Worm (Caenorhabditis elegans) whole organism, mixed stage, embryonic: Measurements from ENCODE around the gene mlk-1.
A peak's percentile ranks its signal among the peaks of the same experiment; 100 is the strongest.

Experiments used
- M03D4.4 ChIP-seq: sonication (generic microtip); optimal IDR thresholded peaks from 2 replicates; lab custom pipeline; 2017; ENCODE audit warnings: mild to moderate bottlenecking, missing genetic modification characterization, missing compliant biosample characterization
- bed-3 ChIP-seq: fragments of 200-800 bp; sonication (Bioruptor generic); optimal IDR thresholded peaks from 3 replicates; lab custom pipeline; 2018; ENCODE audit warnings: mild to moderate bottlenecking, missing genetic modification characterization, moderate library complexity, missing compliant biosample characterization
- blmp-1 ChIP-seq: fragments of 150-350 bp; optimal IDR thresholded peaks from 2 replicates; lab custom pipeline; 2014; ENCODE audit warnings: missing biosample characterization, missing genetic modification characterization
- ceh-39 ChIP-seq: fragments of 150-350 bp; optimal IDR thresholded peaks from 2 replicates; lab custom pipeline; 2014; ENCODE audit warnings: missing biosample characterization, missing genetic modification characterization
- ceh-43 ChIP-seq: fragments of 200-800 bp; sonication (Bioruptor generic); optimal IDR thresholded peaks from 2 replicates; lab custom pipeline; 2018; ENCODE audit warnings: mild to moderate bottlenecking, missing genetic modification characterization, moderate library complexity, missing compliant biosample characterization
- ceh-83 ChIP-seq: fragments of 200-800 bp; sonication (Bioruptor generic); optimal IDR thresholded peaks from 2 replicates; lab custom pipeline; 2018; ENCODE audit warnings: mild to moderate bottlenecking, missing genetic modification characterization, missing compliant biosample characterization
- ces-1 ChIP-seq: fragments of 150-350 bp; optimal IDR thresholded peaks from 2 replicates; lab custom pipeline; 2014; ENCODE audit warnings: missing biosample characterization, missing genetic modification reagents, missing genetic modification characterization
- cnd-1 ChIP-seq: fragments of 200-800 bp; sonication (Bioruptor generic); optimal IDR thresholded peaks from 2 replicates; lab custom pipeline; 2018; ENCODE audit warnings: mild to moderate bottlenecking, missing genetic modification characterization, missing compliant biosample characterization
- drap-1 ChIP-seq: fragments of 200-800 bp; sonication (Bioruptor generic); optimal IDR thresholded peaks from 3 replicates; lab custom pipeline; 2018; ENCODE audit warnings: mild to moderate bottlenecking, missing genetic modification characterization, missing compliant biosample characterization
- elt-1 ChIP-seq: sonication (generic microtip); optimal IDR thresholded peaks from 2 replicates; lab custom pipeline; 2017; ENCODE audit warnings: missing genetic modification characterization, mild to moderate bottlenecking, missing compliant biosample characterization, antibody characterized with exemption, moderate library complexity, borderline replicate concordance; ENCODE audit not compliant: insufficient read depth
- elt-3 ChIP-seq: fragments of 150-350 bp; optimal IDR thresholded peaks from 2 replicates; lab custom pipeline; 2014; ENCODE audit warnings: missing biosample characterization, missing genetic modification characterization
- flh-1 ChIP-seq: fragments of 200-800 bp; sonication (Bioruptor generic); optimal IDR thresholded peaks from 2 replicates; lab custom pipeline; 2018; ENCODE audit warnings: mild to moderate bottlenecking, missing genetic modification characterization, moderate library complexity, missing compliant biosample characterization
- ham-2 ChIP-seq: fragments of 200-800 bp; sonication (Bioruptor generic); optimal IDR thresholded peaks from 2 replicates; lab custom pipeline; 2018; ENCODE audit warnings: mild to moderate bottlenecking, missing genetic modification characterization, missing compliant biosample characterization
- hlh-1 ChIP-seq: fragments of 150-350 bp; optimal IDR thresholded peaks from 2 replicates; lab custom pipeline; 2014; ENCODE audit warnings: missing biosample characterization, missing genetic modification reagents, missing genetic modification characterization
- lin-13 ChIP-seq: fragments of 150-350 bp; optimal IDR thresholded peaks from 2 replicates; lab custom pipeline; 2014; ENCODE audit warnings: missing biosample characterization, missing genetic modification characterization
- lin-32 ChIP-seq: fragments of 200-800 bp; sonication (Bioruptor generic); optimal IDR thresholded peaks from 2 replicates; lab custom pipeline; 2018; ENCODE audit warnings: mild to moderate bottlenecking, missing genetic modification characterization, missing compliant biosample characterization
- lsy-2 ChIP-seq: fragments of 150-350 bp; optimal IDR thresholded peaks from 2 replicates; lab custom pipeline; 2014; ENCODE audit warnings: missing biosample characterization, missing genetic modification characterization
- mab-5 ChIP-seq: fragments of 150-350 bp; optimal IDR thresholded peaks from 2 replicates; lab custom pipeline; 2014; ENCODE audit warnings: missing biosample characterization, missing genetic modification characterization
- mep-1 ChIP-seq: fragments of 150-350 bp; optimal IDR thresholded peaks from 2 replicates; lab custom pipeline; 2017; ENCODE audit warnings: missing biosample characterization, missing genetic modification reagents, missing genetic modification characterization, inconsistent platforms
- mls-2 ChIP-seq: sonication (generic microtip); optimal IDR thresholded peaks from 2 replicates; lab custom pipeline; 2016; ENCODE audit warnings: mild to moderate bottlenecking, missing genetic modification characterization, moderate library complexity, missing compliant biosample characterization
- nhr-12 ChIP-seq: fragments of 150-350 bp; optimal IDR thresholded peaks from 2 replicates; lab custom pipeline; 2014; ENCODE audit warnings: missing biosample characterization, missing genetic modification characterization
- nhr-2 ChIP-seq: fragments of 150-350 bp; optimal IDR thresholded peaks from 2 replicates; lab custom pipeline; 2014; ENCODE audit warnings: missing biosample characterization, missing genetic modification characterization
- nhr-237 ChIP-seq: fragments of 150-350 bp; optimal IDR thresholded peaks from 2 replicates; lab custom pipeline; 2014; ENCODE audit warnings: missing biosample characterization, missing genetic modification characterization
- nhr-28 ChIP-seq: fragments of 150-350 bp; optimal IDR thresholded peaks from 2 replicates; lab custom pipeline; 2014; ENCODE audit warnings: missing biosample characterization, missing genetic modification characterization
- nhr-76 ChIP-seq: sonication (generic microtip); optimal IDR thresholded peaks from 2 replicates; lab custom pipeline; 2017; ENCODE audit warnings: missing biosample characterization, missing genetic modification characterization
- pha-4 ChIP-seq: fragments of 150-350 bp; optimal IDR thresholded peaks from 2 replicates; lab custom pipeline; 2018; ENCODE audit warnings: missing biosample characterization, missing genetic modification reagents, missing genetic modification characterization
- sem-2 ChIP-seq: fragments of 200-800 bp; sonication (Bioruptor generic); optimal IDR thresholded peaks from 2 replicates; lab custom pipeline; 2018; ENCODE audit warnings: mild to moderate bottlenecking, missing genetic modification characterization, missing compliant biosample characterization
- snpc-4 ChIP-seq: fragments of 150-350 bp; optimal IDR thresholded peaks from 2 replicates; lab custom pipeline; 2014; ENCODE audit warnings: missing biosample characterization, missing genetic modification characterization
- sptf-1 ChIP-seq: sonication (generic microtip); optimal IDR thresholded peaks from 2 replicates; lab custom pipeline; 2017; ENCODE audit warnings: mild to moderate bottlenecking, missing genetic modification characterization, moderate library complexity, missing compliant biosample characterization
- tbx-8 ChIP-seq: fragments of 200-800 bp; sonication (Bioruptor generic); optimal IDR thresholded peaks from 2 replicates; lab custom pipeline; 2018; ENCODE audit warnings: mild to moderate bottlenecking, missing genetic modification characterization, moderate library complexity, missing compliant biosample characterization
- unc-120 ChIP-seq: sonication (generic microtip); optimal IDR thresholded peaks from 2 replicates; lab custom pipeline; 2017; ENCODE audit warnings: missing genetic modification characterization, missing compliant biosample characterization; ENCODE audit not compliant: poor library complexity, severe bottlenecking
- unc-39 ChIP-seq: fragments of 150-350 bp; optimal IDR thresholded peaks from 2 replicates; lab custom pipeline; 2014; ENCODE audit warnings: missing biosample characterization, missing genetic modification characterization
- unc-62 ChIP-seq: fragments of 150-350 bp; optimal IDR thresholded peaks from 2 replicates; lab custom pipeline; 2014; ENCODE audit warnings: missing biosample characterization, missing genetic modification reagents, missing genetic modification characterization
- zip-8 ChIP-seq: fragments of 150-350 bp; optimal IDR thresholded peaks from 2 replicates; lab custom pipeline; 2014; ENCODE audit warnings: missing biosample characterization, missing genetic modification characterization
- ztf-11 ChIP-seq: fragments of 150-350 bp; optimal IDR thresholded peaks from 2 replicates; lab custom pipeline; 2014; ENCODE audit warnings: missing biosample characterization, missing genetic modification characterization

The mlk-1 gene

DNA sequence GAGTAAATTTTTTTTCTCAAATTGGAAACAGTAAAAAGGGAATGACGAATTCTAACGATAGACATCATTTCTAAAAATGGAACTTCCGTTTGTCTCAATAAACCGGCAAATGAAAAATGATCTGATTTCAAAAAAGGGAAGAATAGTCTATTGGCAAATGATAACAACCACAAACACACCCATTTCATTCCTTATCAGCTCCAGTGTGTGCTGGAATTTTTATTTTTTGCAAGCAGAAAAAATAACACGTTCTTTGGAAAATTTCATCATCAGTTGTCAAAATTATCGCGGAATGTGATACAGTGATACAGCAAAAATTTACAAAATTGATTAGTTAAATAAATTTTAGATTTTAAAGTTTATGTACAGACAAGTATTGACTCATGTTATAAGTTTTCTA lies 2.8 kb upstream of the mlk-1 start:
- TF ChIP-seq snpc-4, result no peak
- no peak for TF ChIP-seq ztf-11
- TF ChIP-seq unc-120 (tag; lab: Kevin White, UChicago), result no peak
- TF ChIP-seq zip-8, result no peak
- no peak for TF ChIP-seq nhr-2 (tag; lab: Kevin White, UChicago)
- no peak for TF ChIP-seq sem-2 (GFP tag; lab: Kevin White, UChicago)
- TF ChIP-seq nhr-237 (tag; lab: Kevin White, UChicago), result no peak
- no peak for TF ChIP-seq M03D4.4 (tag; lab: Kevin White, UChicago)
- TF ChIP-seq nhr-28, result no peak
- no peak for TF ChIP-seq lin-32 (GFP tag; lab: Kevin White, UChicago)
- no peak for TF ChIP-seq elt-3 (tag; lab: Kevin White, UChicago)
- no peak for TF ChIP-seq mep-1
- TF ChIP-seq unc-62, result no peak

DNA sequence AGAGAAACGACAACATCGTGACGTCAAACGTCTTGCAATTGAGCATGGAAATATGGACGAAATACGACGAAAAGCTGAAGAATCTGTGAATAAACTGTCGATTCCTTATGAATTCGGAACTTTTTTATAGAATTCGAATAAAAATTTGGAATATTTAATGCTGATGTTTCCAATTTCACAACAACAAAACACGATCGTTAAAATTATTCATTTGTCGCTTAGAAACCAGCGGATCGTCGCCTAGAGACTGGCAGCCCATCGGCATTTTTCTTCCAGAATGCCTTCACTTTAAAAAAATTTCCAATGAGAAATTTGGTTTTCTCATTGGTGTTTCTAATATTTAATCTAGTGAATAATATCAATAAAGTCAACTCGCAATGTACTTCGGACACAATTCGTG lies 11.3 kb downstream of the mlk-1 start, which contains the start of gene cwp-4:
Gene cwp-4, plus strand, starts transcription at position 301 of the 400 bp plus-strand sequence.
- TF ChIP-seq zip-8 (no peak), lsy-2 (tag; lab: Kevin White, UChicago) (no peak), flh-1 (no peak), nhr-237 (tag; lab: Kevin White, UChicago) (no peak)

DNA sequence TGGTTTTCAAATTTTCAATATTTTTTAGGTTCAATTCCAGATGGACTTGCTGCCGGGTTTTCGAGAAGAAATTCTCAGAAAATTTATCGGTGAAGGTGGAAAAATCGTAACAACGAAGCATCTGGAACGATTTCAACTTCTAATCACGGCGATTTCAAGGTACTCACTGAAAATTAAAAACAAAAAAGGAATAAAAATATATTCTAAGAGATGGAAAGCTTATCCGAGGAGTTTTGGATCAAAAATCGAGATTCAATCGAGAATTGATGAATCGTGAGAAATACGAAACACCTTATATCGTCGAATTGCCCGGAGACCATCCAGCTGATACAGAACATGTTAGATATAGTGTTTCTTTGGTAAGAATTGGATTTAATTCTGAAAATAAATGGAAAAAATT lies 12.4 kb downstream of the mlk-1 start, which contains the start of gene K11D12.12:
Gene K11D12.12, plus strand, starts transcription at position 29 of the 400 bp plus-strand sequence.
- TF ChIP-seq lin-32 (GFP tag; lab: Kevin White, UChicago), result no peak
- TF ChIP-seq nhr-76 (tag; lab: Kevin White, UChicago), result no peak

DNA sequence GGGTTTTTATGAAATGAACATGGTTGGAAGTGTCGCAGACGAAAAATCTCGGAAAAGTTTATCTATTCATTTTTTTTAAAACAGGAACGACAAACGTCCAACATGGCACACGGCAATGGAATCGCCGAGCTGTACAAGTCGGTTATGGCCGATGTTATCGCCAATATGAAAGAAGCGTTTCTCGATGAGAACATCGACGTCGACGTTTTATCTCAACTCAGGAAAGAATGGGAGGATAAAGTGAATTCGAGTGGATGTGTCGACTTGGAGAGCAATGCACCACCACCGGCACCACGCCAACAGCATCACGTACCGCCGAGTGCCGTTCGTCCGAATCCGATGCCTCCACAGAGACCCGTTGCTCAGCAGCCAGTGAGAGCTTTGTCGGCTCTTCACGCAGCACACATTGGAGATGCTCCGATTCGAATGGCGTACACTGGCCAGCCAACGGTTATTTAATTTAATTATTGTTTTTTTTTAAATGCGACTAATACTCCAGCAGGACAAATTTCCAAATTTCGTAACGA lies 14.5 kb downstream of the mlk-1 start:
- TF ChIP-seq nhr-237 (tag; lab: Kevin White, UChicago) (no peak), lsy-2 (tag; lab: Kevin White, UChicago) (no peak), nhr-76 (tag; lab: Kevin White, UChicago) (no peak), nhr-2 (tag; lab: Kevin White, UChicago) (no peak), lin-32 (GFP tag; lab: Kevin White, UChicago) (no peak), ham-2 (GFP tag; lab: Kevin White, UChicago) (no peak), lin-13 (no peak)

DNA sequence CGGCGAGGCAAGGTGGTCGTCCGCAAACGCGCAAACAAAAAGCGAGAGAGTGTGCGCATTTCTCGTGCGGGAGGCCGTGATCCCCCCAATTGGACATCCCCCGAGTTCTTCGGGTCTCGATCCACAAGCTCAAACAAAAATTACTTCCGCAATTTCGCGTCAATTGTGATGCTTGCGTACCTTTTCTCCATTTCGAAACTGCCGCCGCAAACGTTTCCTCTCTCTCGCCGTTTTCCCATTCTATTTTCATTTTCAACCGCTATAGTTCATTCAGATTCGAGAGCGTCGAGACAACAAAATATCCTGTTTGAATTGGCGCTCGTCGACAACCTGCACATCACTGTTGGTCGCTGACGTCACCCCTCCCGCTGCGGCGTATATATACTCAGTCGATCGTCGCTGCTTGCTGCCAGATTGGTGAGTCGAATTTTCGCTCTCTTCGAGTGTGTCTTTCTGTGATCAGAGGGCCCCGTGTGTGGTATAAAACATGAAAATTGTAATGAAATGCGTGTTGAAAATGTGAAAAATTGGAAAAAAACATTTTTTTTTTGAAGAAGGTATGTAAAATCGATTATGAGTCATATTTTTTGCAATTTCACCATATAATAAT lies 15.2 kb downstream of the mlk-1 start, which contains the start of the genes pqn-51 and K11D12.14:
Gene pqn-51, plus strand, starts transcription at position 275 of the 610 bp plus-strand sequence.
Gene K11D12.14, plus strand, starts transcription at position 304 of the 610 bp plus-strand sequence.
- TF ChIP-seq nhr-28 (no peak), ham-2 (GFP tag; lab: Kevin White, UChicago) (no peak), ceh-39 (no peak), tbx-8 (GFP tag; lab: Kevin White, UChicago) (peak; percentile 37), mep-1 (peak; percentile 3), mls-2 (no peak), cnd-1 (tag; lab: Kevin White, UChicago) (no peak), nhr-237 (tag; lab: Kevin White, UChicago) (peak; percentile 92), lin-13 (peak; percentile 42), blmp-1 (tag; lab: Kevin White, UChicago) (peak; percentile 88), zip-8 (no peak), ces-1 (peak; percentile 87), lin-32 (GFP tag; lab: Kevin White, UChicago) (no peak), mab-5 (tag; lab: Kevin White, UChicago) (no peak), M03D4.4 (tag; lab: Kevin White, UChicago) (no peak), sptf-1 (tag; lab: Kevin White, UChicago) (peak; percentile 28), unc-39 (no peak), unc-62 (peak; percentile 73), ceh-83 (no peak), nhr-2 (tag; lab: Kevin White, UChicago) (no peak), unc-120 (tag; lab: Kevin White, UChicago) (peak; percentile 95), nhr-76 (tag; lab: Kevin White, UChicago) (no peak), elt-3 (tag; lab: Kevin White, UChicago) (no peak), snpc-4 (no peak), flh-1 (no peak), bed-3 (GFP tag; lab: Kevin White, UChicago) (peak; percentile 35), ztf-11 (peak; percentile 10), hlh-1 (tag; lab: Kevin White, UChicago) (peak; percentile 53), elt-1 (no peak), nhr-12 (tag; lab: Kevin White, UChicago) (no peak), drap-1 (GFP tag; lab: Kevin White, UChicago) (peak; percentile 61), lsy-2 (tag; lab: Kevin White, UChicago) (peak; percentile 63), sem-2 (GFP tag; lab: Kevin White, UChicago) (no peak), ceh-43 (GFP tag; lab: Kevin White, UChicago) (no peak), pha-4 (tag; lab: Kevin White, UChicago) (peak; percentile 42)
